Worm (Caenorhabditis elegans) whole organism, L2 larva: ENCODE results near the gene ugt-34.

ENCODE experiments used
- C34F6.9 ChIP-seq: fragments of 150-350 bp; optimal IDR thresholded peaks from 2 replicates; lab custom pipeline; 2014; ENCODE audit warnings: missing biosample characterization, missing genetic modification characterization
- F13H6.1 ChIP-seq: sonication (generic microtip); optimal IDR thresholded peaks from 2 replicates; lab custom pipeline; 2016; ENCODE audit warnings: missing genetic modification characterization, missing compliant biosample characterization
- R02D3.7 ChIP-seq: fragments of 150-350 bp; optimal IDR thresholded peaks from 2 replicates; lab custom pipeline; 2014; ENCODE audit warnings: missing biosample characterization, missing genetic modification characterization
- alr-1 ChIP-seq: fragments of 150-350 bp; optimal IDR thresholded peaks from 2 replicates; lab custom pipeline; 2014; ENCODE audit warnings: missing biosample characterization, missing genetic modification characterization
- aly-2 ChIP-seq: fragments of 150-350 bp; optimal IDR thresholded peaks from 2 replicates; lab custom pipeline; 2014; ENCODE audit warnings: missing biosample characterization, missing genetic modification characterization
- blmp-1 ChIP-seq: sonication (generic microtip); optimal IDR thresholded peaks from 2 replicates; lab custom pipeline; 2017; ENCODE audit warnings: missing genetic modification characterization, mild to moderate bottlenecking, missing compliant biosample characterization, antibody characterized with exemption, moderate library complexity; ENCODE audit not compliant: insufficient read depth
- ceh-16 ChIP-seq: fragments of 150-350 bp; optimal IDR thresholded peaks from 2 replicates; lab custom pipeline; 2014; ENCODE audit warnings: missing biosample characterization, missing genetic modification characterization
- ceh-82 ChIP-seq: fragments of 150-350 bp; optimal IDR thresholded peaks from 2 replicates; lab custom pipeline; 2014; ENCODE audit warnings: missing biosample characterization, missing genetic modification characterization
- crh-2 ChIP-seq: sonication (generic microtip); optimal IDR thresholded peaks from 2 replicates; lab custom pipeline; 2017; ENCODE audit warnings: missing biosample characterization, missing genetic modification characterization
- dmd-4 ChIP-seq: sonication (generic microtip); optimal IDR thresholded peaks from 2 replicates; lab custom pipeline; 2017; ENCODE audit warnings: missing biosample characterization, missing genetic modification characterization
- egl-27 ChIP-seq: sonication (generic microtip); optimal IDR thresholded peaks from 3 replicates; lab custom pipeline; 2017; ENCODE audit warnings: missing biosample characterization, missing genetic modification reagents, missing genetic modification characterization
- elt-1 ChIP-seq: fragments of 150-350 bp; optimal IDR thresholded peaks from 2 replicates; lab custom pipeline; 2014; ENCODE audit warnings: missing biosample characterization, missing genetic modification characterization
- elt-3 ChIP-seq: sonication (generic microtip); optimal IDR thresholded peaks from 2 replicates; lab custom pipeline; 2017; ENCODE audit warnings: missing biosample characterization, missing genetic modification characterization
- fos-1 ChIP-seq: fragments of 150-350 bp; optimal IDR thresholded peaks from 2 replicates; lab custom pipeline; 2014; ENCODE audit warnings: missing biosample characterization, missing genetic modification characterization
- gmeb-1 ChIP-seq: fragments of 150-350 bp; optimal IDR thresholded peaks from 2 replicates; lab custom pipeline; 2014; ENCODE audit warnings: missing biosample characterization, missing genetic modification characterization
- lin-11 ChIP-seq: fragments of 150-350 bp; sonication (generic microtip); optimal IDR thresholded peaks from 2 replicates; lab custom pipeline; 2014; ENCODE audit warnings: missing biosample characterization, missing genetic modification characterization, inconsistent platforms, mixed read lengths
- lin-13 ChIP-seq: fragments of 150-350 bp; optimal IDR thresholded peaks from 2 replicates; lab custom pipeline; 2014; ENCODE audit warnings: missing biosample characterization, missing genetic modification reagents, missing genetic modification characterization
- lin-39 ChIP-seq: fragments of 150-350 bp; optimal IDR thresholded peaks from 2 replicates; lab custom pipeline; 2014; ENCODE audit warnings: missing biosample characterization, missing genetic modification reagents, missing genetic modification characterization
- lsy-2 ChIP-seq, 2 experiments: fragments of 150-350 bp in 1 of 2; sonication (generic microtip) in 1 of 2; optimal IDR thresholded peaks; 2 replicates each; lab custom pipeline; 2014 to 2017; ENCODE audit warnings: missing biosample characterization in 2 of 2, missing genetic modification characterization in 2 of 2
- mab-5 ChIP-seq: fragments of 150-350 bp; optimal IDR thresholded peaks from 2 replicates; lab custom pipeline; 2014; ENCODE audit warnings: missing biosample characterization, missing genetic modification characterization
- mbf-1 ChIP-seq: sonication (generic microtip); optimal IDR thresholded peaks from 2 replicates; lab custom pipeline; 2017; ENCODE audit warnings: missing biosample characterization, missing genetic modification characterization
- mdl-1 ChIP-seq, 2 experiments: fragments of 150-350 bp in 1 of 2; sonication (generic microtip) in 1 of 2; optimal IDR thresholded peaks; 2 replicates each; lab custom pipeline; 2017; ENCODE audit warnings: missing biosample characterization in 2 of 2, missing genetic modification characterization in 2 of 2
- nhr-10 ChIP-seq: sonication (generic microtip); optimal IDR thresholded peaks from 2 replicates; lab custom pipeline; 2017; ENCODE audit warnings: missing biosample characterization, missing genetic modification characterization
- nhr-11 ChIP-seq: fragments of 150-350 bp; optimal IDR thresholded peaks from 2 replicates; lab custom pipeline; 2014; ENCODE audit warnings: missing biosample characterization, missing genetic modification characterization
- nhr-12 ChIP-seq: fragments of 150-350 bp; optimal IDR thresholded peaks from 2 replicates; lab custom pipeline; 2014; ENCODE audit warnings: missing biosample characterization, missing genetic modification characterization
- nhr-129 ChIP-seq: fragments of 150-350 bp; optimal IDR thresholded peaks from 2 replicates; lab custom pipeline; 2014; ENCODE audit warnings: missing biosample characterization, missing genetic modification characterization
- nhr-21 ChIP-seq: fragments of 150-350 bp; optimal IDR thresholded peaks from 2 replicates; lab custom pipeline; 2014; ENCODE audit warnings: missing biosample characterization, missing genetic modification characterization
- nhr-23 ChIP-seq: fragments of 150-350 bp; optimal IDR thresholded peaks from 2 replicates; lab custom pipeline; 2014; ENCODE audit warnings: missing biosample characterization, missing genetic modification reagents, missing genetic modification characterization
- nhr-6 ChIP-seq: fragments of 150-350 bp; optimal IDR thresholded peaks from 2 replicates; lab custom pipeline; 2014; ENCODE audit warnings: missing biosample characterization, missing genetic modification characterization
- nhr-77 ChIP-seq: fragments of 150-350 bp; optimal IDR thresholded peaks from 2 replicates; lab custom pipeline; 2014; ENCODE audit warnings: missing biosample characterization, missing genetic modification characterization
- peb-1 ChIP-seq: fragments of 150-350 bp; optimal IDR thresholded peaks from 2 replicates; lab custom pipeline; 2014; ENCODE audit warnings: missing biosample characterization, missing genetic modification characterization
- sem-4 ChIP-seq: fragments of 150-350 bp; optimal IDR thresholded peaks from 2 replicates; lab custom pipeline; 2014; ENCODE audit warnings: missing biosample characterization, missing genetic modification reagents, missing genetic modification characterization
- skn-1 ChIP-seq: sonication (generic microtip); optimal IDR thresholded peaks from 2 replicates; lab custom pipeline; 2017; ENCODE audit warnings: missing biosample characterization, missing genetic modification characterization
- sma-3 ChIP-seq: sonication (generic microtip); optimal IDR thresholded peaks from 2 replicates; lab custom pipeline; 2016; ENCODE audit warnings: missing genetic modification reagents, missing genetic modification characterization, missing compliant biosample characterization
- sma-9 ChIP-seq, 2 experiments: fragments of 150-350 bp in 1 of 2; sonication (generic microtip) in 1 of 2; optimal IDR thresholded peaks; 2 replicates each; lab custom pipeline; 2014 to 2016; ENCODE audit warnings: missing genetic modification characterization in 2 of 2, mild to moderate bottlenecking in 1 of 2, missing biosample characterization in 1 of 2, missing compliant biosample characterization in 1 of 2, missing genetic modification reagents in 1 of 2, moderate library complexity in 1 of 2
- snpc-4 ChIP-seq: fragments of 150-350 bp; optimal IDR thresholded peaks from 2 replicates; lab custom pipeline; 2014; ENCODE audit warnings: missing biosample characterization, missing genetic modification characterization
- unc-55 ChIP-seq: fragments of 150-350 bp; sonication (generic microtip); optimal IDR thresholded peaks from 3 replicates; lab custom pipeline; 2014; ENCODE audit warnings: missing biosample characterization, missing genetic modification reagents, missing genetic modification characterization
- unc-62 ChIP-seq: fragments of 150-350 bp; optimal IDR thresholded peaks from 2 replicates; lab custom pipeline; 2014; ENCODE audit warnings: missing biosample characterization, missing genetic modification reagents, missing genetic modification characterization
- zag-1 ChIP-seq: fragments of 150-350 bp; optimal IDR thresholded peaks from 2 replicates; lab custom pipeline; 2014; ENCODE audit warnings: missing biosample characterization, missing genetic modification characterization
- ztf-11 ChIP-seq: sonication (generic microtip); optimal IDR thresholded peaks from 2 replicates; lab custom pipeline; 2017; ENCODE audit warnings: missing biosample characterization, missing genetic modification characterization

The ugt-34 gene

DNA sequence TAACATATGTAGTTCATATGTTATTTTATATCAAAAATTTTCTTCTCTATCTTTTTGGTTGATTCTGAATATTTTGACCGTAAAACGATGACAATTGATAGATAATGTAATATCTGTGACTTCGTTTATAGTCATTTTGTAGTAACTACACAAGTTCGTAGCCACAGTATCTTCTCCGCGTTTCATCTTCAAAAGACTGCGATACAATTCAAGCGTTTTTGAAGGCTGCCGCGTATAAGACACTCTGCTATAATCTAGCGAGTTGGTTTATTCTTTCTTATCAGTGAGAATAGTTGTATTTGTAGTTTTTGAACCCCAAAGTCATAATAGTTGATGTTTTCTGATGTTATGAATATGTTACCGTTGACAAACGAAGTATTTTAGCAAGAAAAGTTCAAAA lies at the start of gene ugt-34:
Gene ugt-34 (minus strand): TSS at position 21 of the 400 bp plus-strand sequence.
- TF ChIP-seq sma-3 (no peak), crh-2 (tag; lab: Kevin White, UChicago) (peak; percentile 22), gmeb-1 (tag; lab: Kevin White, UChicago) (no peak)

- no peak for TF ChIP-seq sem-4 (tag; lab: Kevin White, UChicago)
- TF ChIP-seq ztf-11 (tag; lab: Kevin White, UChicago), result no peak
- peak; percentile 7 for TF ChIP-seq blmp-1 (tag; lab: Kevin White, UChicago)
- no peak for TF ChIP-seq elt-3 (tag; lab: Kevin White, UChicago)
Observed at ce11 chrV:10702910-10703309, 46.1 kb upstream of the ugt-34 start.

DNA sequence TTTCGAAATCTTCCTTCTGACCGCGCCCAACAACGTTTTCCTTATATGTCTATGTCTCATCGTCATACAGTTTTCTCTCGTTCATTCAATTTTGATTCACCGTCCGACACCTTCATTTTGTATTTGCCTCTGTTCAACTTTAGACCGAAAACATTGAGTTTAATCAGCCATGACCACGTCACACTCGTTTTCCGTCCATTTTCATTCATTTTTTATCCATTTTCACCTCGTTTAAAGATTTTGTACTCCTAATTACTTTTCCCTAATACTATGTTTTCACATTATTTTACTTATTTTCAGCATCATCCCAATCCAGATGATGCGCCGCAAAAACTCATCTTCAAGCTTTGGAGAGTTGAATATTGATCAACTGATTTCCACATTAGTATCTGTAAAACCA lies 45.5 kb upstream of the ugt-34 start, which contains the start of gene pph-1:
Gene pph-1 (plus strand): TSS at position 301 of the 400 bp plus-strand sequence.
- TF ChIP-seq ztf-11 (tag; lab: Kevin White, UChicago) (no peak), skn-1 (no peak), elt-3 (tag; lab: Kevin White, UChicago) (no peak), alr-1 (tag; lab: Kevin White, UChicago) (no peak), crh-2 (tag; lab: Kevin White, UChicago) (no peak), mdl-1 (tag; optimal IDR thresholded peaks at IDR 0.05; lab: Kevin White, UChicago) (no peak), lin-39 (tag; lab: Kevin White, UChicago) (no peak), nhr-10 (tag; lab: Kevin White, UChicago) (no peak), nhr-6 (no peak), ceh-16 (tag; lab: Kevin White, UChicago) (no peak), zag-1 (tag; lab: Kevin White, UChicago) (no peak), lsy-2 (tag; optimal IDR thresholded peaks at IDR 0.05; lab: Kevin White, UChicago) (no peak), sma-9 (GFP tag; optimal IDR thresholded peaks at IDR 0.05; lab: Kevin White, UChicago) (no peak), sma-9 (tag; optimal IDR thresholded peaks at IDR 0.05; lab: Kevin White, UChicago) (no peak), ceh-82 (tag; lab: Kevin White, UChicago) (no peak), nhr-23 (tag; lab: Kevin White, UChicago) (no peak), nhr-11 (tag; lab: Kevin White, UChicago) (no peak)

ce11 chrV:10699122-10699521 lies 42.3 kb upstream of the ugt-34 start:
- TF ChIP-seq crh-2 (tag; lab: Kevin White, UChicago), result peak; percentile 63
- TF ChIP-seq mab-5 (tag; lab: Kevin White, UChicago), result no peak
- no peak for TF ChIP-seq nhr-23 (tag; lab: Kevin White, UChicago)

ce11 chrV:10695181-10695580 lies 38.4 kb upstream of the ugt-34 start, which contains the start of gene C05A2.4:
C05A2.4 (plus strand) TSS chrV:10695481.
- TF ChIP-seq mdl-1 (tag; optimal IDR thresholded peaks at IDR 0.05; lab: Kevin White, UChicago) (no peak), elt-3 (tag; lab: Kevin White, UChicago) (no peak), crh-2 (tag; lab: Kevin White, UChicago) (no peak)

DNA sequence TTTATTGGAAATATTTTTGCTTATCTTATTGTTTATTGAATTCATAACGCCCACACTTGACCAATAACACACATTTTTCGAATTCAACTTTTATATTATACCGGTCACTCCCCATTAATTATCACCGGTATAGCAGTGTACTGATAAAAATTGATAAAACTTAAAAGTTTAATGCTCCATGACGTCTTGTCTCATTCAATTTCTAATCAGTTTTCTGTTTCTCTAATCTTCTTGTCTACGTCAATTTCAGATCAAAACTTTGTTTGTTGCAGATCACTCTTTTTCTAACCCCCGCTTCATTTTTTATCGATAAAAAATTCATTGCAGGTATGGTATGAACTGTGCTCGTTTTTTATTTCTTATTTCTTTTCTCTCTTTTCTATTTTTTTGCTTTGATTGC lies 37.0 kb upstream of the ugt-34 start:
- no peak for TF ChIP-seq unc-55 (GFP tag; lab: Kevin White, UChicago)
- TF ChIP-seq sma-9 (GFP tag; optimal IDR thresholded peaks at IDR 0.05; lab: Kevin White, UChicago), result peak; percentile 86
- no peak for TF ChIP-seq sma-9 (tag; optimal IDR thresholded peaks at IDR 0.05; lab: Kevin White, UChicago)
- TF ChIP-seq sem-4 (tag; lab: Kevin White, UChicago), result no peak
- no peak for TF ChIP-seq lin-11 (tag; lab: Kevin White, UChicago)
- no peak for TF ChIP-seq mdl-1 (tag; optimal IDR thresholded peaks at IDR 0.05; lab: Kevin White, UChicago)
- TF ChIP-seq dmd-4 (tag; lab: Kevin White, UChicago), result no peak
- no peak for TF ChIP-seq unc-62 (GFP tag; lab: Kevin White, UChicago)
- peak; percentile 23 for TF ChIP-seq egl-27
- TF ChIP-seq elt-3 (tag; lab: Kevin White, UChicago), result no peak
- TF ChIP-seq snpc-4 (tag; lab: Kevin White, UChicago), result no peak
- no peak for TF ChIP-seq nhr-6
- no peak for TF ChIP-seq ceh-16 (tag; lab: Kevin White, UChicago)
- TF ChIP-seq ceh-82 (tag; lab: Kevin White, UChicago), result no peak
- peak; percentile 46 for TF ChIP-seq gmeb-1 (tag; lab: Kevin White, UChicago)
- no peak for TF ChIP-seq mab-5 (tag; lab: Kevin White, UChicago)
- no peak for TF ChIP-seq R02D3.7 (tag; lab: Kevin White, UChicago)
- no peak for TF ChIP-seq peb-1 (tag; lab: Kevin White, UChicago)
- TF ChIP-seq C34F6.9 (tag; lab: Kevin White, UChicago), result no peak
- no peak for TF ChIP-seq mbf-1 (tag; lab: Kevin White, UChicago)
- TF ChIP-seq lin-39 (tag; lab: Kevin White, UChicago), result no peak
- no peak for TF ChIP-seq nhr-12 (tag; lab: Kevin White, UChicago)
- TF ChIP-seq skn-1, result no peak
- TF ChIP-seq nhr-129 (tag; lab: Kevin White, UChicago), result no peak
- TF ChIP-seq lin-13 (GFP tag; lab: Kevin White, UChicago), result no peak
- TF ChIP-seq nhr-23 (tag; lab: Kevin White, UChicago), result no peak
- TF ChIP-seq fos-1 (tag; lab: Kevin White, UChicago), result peak; percentile 95
- TF ChIP-seq nhr-10 (tag; lab: Kevin White, UChicago), result no peak
- TF ChIP-seq elt-1 (tag; lab: Kevin White, UChicago), result no peak
- no peak for TF ChIP-seq lsy-2 (tag; optimal IDR thresholded peaks at IDR 0.05; lab: Kevin White, UChicago)
- TF ChIP-seq aly-2 (tag; lab: Kevin White, UChicago), result no peak
- no peak for TF ChIP-seq nhr-77 (tag; lab: Kevin White, UChicago)
- TF ChIP-seq F13H6.1 (tag; lab: Kevin White, UChicago), result peak; percentile 77
- TF ChIP-seq nhr-21 (tag; lab: Kevin White, UChicago), result no peak
